Worm (Caenorhabditis elegans): Measurements from ENCODE around the gene rpn-5.

The rpn-5 gene

DNA sequence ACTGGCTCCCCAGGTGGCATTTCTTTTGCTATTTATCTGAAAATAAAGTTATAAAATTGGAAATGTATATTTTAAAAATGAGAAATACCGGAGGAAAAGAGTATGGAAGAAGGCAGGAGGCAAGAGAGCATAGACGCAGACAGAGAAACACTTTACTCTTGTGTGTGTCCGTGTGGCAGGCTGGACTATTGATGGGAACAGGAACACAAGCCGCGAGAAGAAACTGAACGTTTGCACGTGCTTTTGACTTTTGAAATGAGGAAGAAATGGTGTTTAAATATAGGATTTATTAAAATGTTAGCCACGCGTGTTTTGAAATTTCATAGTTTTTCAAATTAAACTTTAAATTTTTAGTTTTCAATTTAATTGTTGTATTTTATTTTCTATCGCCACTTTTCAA is 27.9 kb upstream of the rpn-5 start, which contains the start of gene F10G7.10:
TSS of gene F10G7.10 (minus strand) at position 145 of the 400 bp plus-strand sequence.
- no peak for TF ChIP-seq dao-5 (tag; optimal IDR thresholded peaks at IDR 0.05)
- peak; percentile 54 for TF ChIP-seq W03F9.2 (tag; optimal IDR thresholded peaks at IDR 0.05)
- no peak for TF ChIP-seq him-1 (tag; optimal IDR thresholded peaks at IDR 0.05)

DNA sequence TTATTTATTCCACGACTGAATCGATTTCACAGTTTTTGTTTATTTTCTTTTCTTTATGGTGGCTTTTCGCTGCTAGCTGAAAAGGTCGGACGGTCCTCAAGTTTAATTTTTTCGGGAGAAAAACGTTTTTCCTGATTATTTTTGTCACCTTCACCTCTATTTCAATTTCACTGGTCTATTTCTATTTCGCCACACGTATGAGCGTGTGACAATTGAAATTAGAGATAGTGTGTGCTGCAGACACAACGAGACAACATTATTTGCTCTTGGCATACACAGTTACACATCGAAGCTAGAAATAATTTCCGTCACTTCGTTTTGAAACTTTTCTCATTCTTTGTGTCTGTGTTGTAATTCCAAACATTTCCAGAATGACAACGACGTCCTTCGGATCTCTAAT is 17.4 kb upstream of the rpn-5 start, which contains the start of gene F41C3.8:
TSS of gene F41C3.8 (plus strand) at position 371 of the 400 bp plus-strand sequence.
- TF ChIP-seq him-1 (tag; optimal IDR thresholded peaks at IDR 0.05) (no peak), dao-5 (tag; optimal IDR thresholded peaks at IDR 0.05) (no peak), W03F9.2 (tag; optimal IDR thresholded peaks at IDR 0.05) (no peak)

ce11 chrII:4710813-4711212 is 12.6 kb upstream of the rpn-5 start:
- TF ChIP-seq dao-5 (tag; optimal IDR thresholded peaks at IDR 0.05): no peak
- no peak for TF ChIP-seq W03F9.2 (tag; optimal IDR thresholded peaks at IDR 0.05)
- no peak for TF ChIP-seq him-1 (tag; optimal IDR thresholded peaks at IDR 0.05)

- no peak for TF ChIP-seq W03F9.2 (tag; optimal IDR thresholded peaks at IDR 0.05)
- no peak for TF ChIP-seq dao-5 (tag; optimal IDR thresholded peaks at IDR 0.05)
- TF ChIP-seq him-1 (tag; optimal IDR thresholded peaks at IDR 0.05): no peak
Observed at ce11 chrII:4710120-4710519, 11.9 kb upstream of the rpn-5 start, which contains the start of gene tag-151. TSS of gene tag-151 (plus strand) at chrII:4710277.

DNA sequence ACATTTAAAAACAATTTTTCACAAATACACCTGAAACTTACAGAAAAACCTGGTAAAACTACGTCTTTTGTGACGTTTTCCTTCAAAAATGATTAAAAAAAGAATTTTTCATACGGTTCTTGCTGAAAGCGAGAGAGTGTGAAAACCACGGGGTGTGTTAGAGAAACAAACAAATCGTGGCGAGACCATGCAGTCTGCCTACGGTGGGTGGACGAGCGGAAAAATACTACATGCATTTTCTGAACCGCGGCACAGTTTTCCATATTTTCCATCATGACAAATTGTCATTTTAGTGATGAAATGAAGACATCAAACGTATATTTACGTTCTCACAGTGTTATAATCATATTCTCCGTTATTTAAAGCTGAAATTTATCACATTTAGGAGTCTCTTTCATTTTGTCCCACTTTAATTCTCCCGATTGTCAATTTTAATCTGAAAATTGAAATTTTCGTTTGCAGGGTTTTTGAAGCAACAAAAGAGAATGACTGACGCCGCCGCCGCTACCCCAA is 8.2 kb upstream of the rpn-5 start, which contains the start of the genes F10G7.9 and tsn-1:
TSS of gene F10G7.9 (minus strand) at position 127 of the 513 bp plus-strand sequence.
TSS of gene tsn-1 (plus strand) at position 463 of the 513 bp plus-strand sequence.
- no peak for TF ChIP-seq him-1 (tag; optimal IDR thresholded peaks at IDR 0.05)
- no peak for TF ChIP-seq dao-5 (tag; optimal IDR thresholded peaks at IDR 0.05)
- TF ChIP-seq W03F9.2 (tag; optimal IDR thresholded peaks at IDR 0.05): peak; percentile 88

ce11 chrII:4703011-4703410 is 4.8 kb upstream of the rpn-5 start:
- TF ChIP-seq W03F9.2 (tag; optimal IDR thresholded peaks at IDR 0.05) (no peak), dao-5 (tag; optimal IDR thresholded peaks at IDR 0.05) (no peak), him-1 (tag; optimal IDR thresholded peaks at IDR 0.05) (no peak)

- peak; percentile 8 for TF ChIP-seq W03F9.2 (tag; optimal IDR thresholded peaks at IDR 0.05)
- peak; percentile 34 for TF ChIP-seq him-1 (tag; optimal IDR thresholded peaks at IDR 0.05)
Observed at ce11 chrII:4701482-4702119, 3.4 kb upstream of the rpn-5 start, which contains the start of gene unc-85. TSS of gene unc-85 (plus strand) at chrII:4702069.

DNA sequence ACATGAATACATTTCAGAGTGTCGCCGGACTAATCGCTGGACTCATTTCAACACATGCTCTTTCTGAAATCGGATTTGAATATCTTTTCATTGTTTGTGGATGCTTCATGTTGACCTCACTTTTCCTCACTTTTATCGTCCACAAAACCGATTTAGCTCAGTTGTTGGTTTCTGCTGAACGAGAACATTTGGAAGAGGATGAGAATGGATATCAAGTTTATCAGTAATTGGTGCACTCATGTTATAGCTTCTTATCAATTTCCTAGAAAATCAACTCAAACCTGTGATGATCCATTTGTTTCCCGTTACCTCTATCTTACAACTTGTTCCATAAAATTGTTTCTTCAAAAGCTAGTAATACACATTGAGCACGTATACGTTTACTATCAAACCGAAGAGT is 2.2 kb downstream of the rpn-5 start:
- TF ChIP-seq him-1 (tag; optimal IDR thresholded peaks at IDR 0.05) (no peak), dao-5 (tag; optimal IDR thresholded peaks at IDR 0.05) (no peak), W03F9.2 (tag; optimal IDR thresholded peaks at IDR 0.05) (no peak)

- TF ChIP-seq dao-5 (tag; optimal IDR thresholded peaks at IDR 0.05) (no peak), W03F9.2 (tag; optimal IDR thresholded peaks at IDR 0.05) (no peak), him-1 (tag; optimal IDR thresholded peaks at IDR 0.05) (no peak)
Observed at ce11 chrII:4693129-4693528, 5.1 kb downstream of the rpn-5 start, which contains the start of gene F10G7.5. TSS of gene F10G7.5 (plus strand) at chrII:4693414.

- no peak for TF ChIP-seq dao-5 (tag; optimal IDR thresholded peaks at IDR 0.05)
- no peak for TF ChIP-seq him-1 (tag; optimal IDR thresholded peaks at IDR 0.05)
- no peak for TF ChIP-seq W03F9.2 (tag; optimal IDR thresholded peaks at IDR 0.05)
Observed at ce11 chrII:4689477-4689876, 8.8 kb downstream of the rpn-5 start, which contains the start of gene F10G7.12. TSS of gene F10G7.12 (plus strand) at chrII:4689777.

- no peak for TF ChIP-seq him-1 (tag; optimal IDR thresholded peaks at IDR 0.05)
- TF ChIP-seq W03F9.2 (tag; optimal IDR thresholded peaks at IDR 0.05): no peak
- no peak for TF ChIP-seq dao-5 (tag; optimal IDR thresholded peaks at IDR 0.05)
Observed at ce11 chrII:4686941-4687340, 11.3 kb downstream of the rpn-5 start, which contains the start of gene sre-39. TSS of gene sre-39 (plus strand) at chrII:4687241.

ce11 chrII:4684852-4685251 is 13.4 kb downstream of the rpn-5 start:
- TF ChIP-seq him-1 (tag; optimal IDR thresholded peaks at IDR 0.05): no peak
- no peak for TF ChIP-seq W03F9.2 (tag; optimal IDR thresholded peaks at IDR 0.05)
- no peak for TF ChIP-seq dao-5 (tag; optimal IDR thresholded peaks at IDR 0.05)

- TF ChIP-seq W03F9.2 (tag; optimal IDR thresholded peaks at IDR 0.05) (no peak), dao-5 (tag; optimal IDR thresholded peaks at IDR 0.05) (no peak), him-1 (tag; optimal IDR thresholded peaks at IDR 0.05) (no peak)
Observed at ce11 chrII:4683693-4684092, 14.5 kb downstream of the rpn-5 start, which contains the start of gene sre-40. TSS of gene sre-40 (minus strand) at chrII:4683793.

DNA sequence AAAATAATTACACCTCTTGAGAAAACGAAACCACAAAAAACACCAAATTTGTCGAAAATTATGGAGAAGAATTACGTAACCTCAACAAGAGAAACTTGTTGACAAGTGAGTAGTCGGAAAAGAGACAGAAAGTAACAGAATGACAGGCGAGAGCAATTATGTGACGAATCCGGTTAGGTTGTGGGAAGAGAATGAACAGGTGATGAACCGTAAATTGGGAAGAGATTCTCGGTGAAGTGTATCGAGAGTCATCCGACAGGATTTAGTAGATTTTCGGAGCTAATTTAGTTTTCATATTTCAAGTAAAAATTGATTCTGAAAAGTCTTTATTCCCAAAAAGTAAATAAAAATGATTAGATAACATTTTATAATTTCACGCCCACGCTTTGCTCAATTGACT is 16.8 kb downstream of the rpn-5 start, which contains the start of gene T05A7.7:
TSS of gene T05A7.7 (minus strand) at position 101 of the 400 bp plus-strand sequence.
- TF ChIP-seq W03F9.2 (tag; optimal IDR thresholded peaks at IDR 0.05) (no peak), dao-5 (tag; optimal IDR thresholded peaks at IDR 0.05) (no peak), him-1 (tag; optimal IDR thresholded peaks at IDR 0.05) (no peak)
